Worm (Caenorhabditis elegans) whole organism, young adult: ENCODE measurements around the gene B0495.5.

Source experiments
- F49E8.2 ChIP-seq: sonication (generic microtip); optimal IDR thresholded peaks from 3 replicates; lab custom pipeline; 2017; ENCODE audit warnings: missing genetic modification characterization, mild to moderate bottlenecking, missing compliant biosample characterization, antibody characterized with exemption, moderate library complexity; ENCODE audit not compliant: insufficient read depth
- T26A5.8 ChIP-seq: sonication (generic microtip); optimal IDR thresholded peaks from 2 replicates; lab custom pipeline; 2016; ENCODE audit warnings: missing genetic modification characterization, missing compliant biosample characterization
- Y53G8AR.9 ChIP-seq: fragments of 200-800 bp; sonication (Bioruptor generic); conservative IDR thresholded peaks from 2 replicates; pipeline ENCODE4 v1.3.6; 2022; ENCODE audit warnings: missing genetic modification reagents, missing genetic modification characterization, missing compliant biosample characterization
- ama-1 ChIP-seq, 3 experiments: fragments of 150-350 bp in 1 of 3; sonication (generic microtip) in 2 of 3; optimal IDR thresholded peaks; 2 replicates each; lab custom pipeline; 2014 to 2018; ENCODE audit warnings: missing biosample characterization in 2 of 3, missing genetic modification characterization in 2 of 3, missing genetic modification reagents in 2 of 3
- ceh-58 ChIP-seq: fragments of 200-800 bp; sonication (Bioruptor generic); IDR thresholded peaks from 2 replicates; pipeline ENCODE4 v1.3.6; 2022; ENCODE audit warnings: missing genetic modification characterization, missing compliant biosample characterization
- dpl-1 ChIP-seq: fragments of 150-350 bp; optimal IDR thresholded peaks from 2 replicates; lab custom pipeline; 2014; ENCODE audit warnings: missing biosample characterization, missing genetic modification reagents, missing genetic modification characterization
- ets-4 ChIP-seq: fragments of 200-800 bp; sonication (Bioruptor generic); optimal IDR thresholded peaks from 2 replicates; lab custom pipeline; 2018; ENCODE audit warnings: mild to moderate bottlenecking, missing genetic modification characterization, missing compliant biosample characterization
- hsf-1 ChIP-seq: fragments of 200-800 bp; sonication (Bioruptor generic); IDR thresholded peaks from 2 replicates; pipeline ENCODE4 v1.3.6; 2022; ENCODE audit warnings: missing genetic modification reagents, missing genetic modification characterization, missing compliant biosample characterization
- lsl-1 ChIP-seq: fragments of 200-800 bp; sonication (Bioruptor generic); optimal IDR thresholded peaks from 2 replicates; lab custom pipeline; 2018; ENCODE audit warnings: mild to moderate bottlenecking, missing genetic modification characterization, moderate library complexity, missing compliant biosample characterization
- madf-3 ChIP-seq: fragments of 200-800 bp; sonication (Bioruptor generic); IDR thresholded peaks from 2 replicates; pipeline ENCODE4 v1.3.6; 2022; ENCODE audit warnings: missing genetic modification reagents, missing genetic modification characterization, missing compliant biosample characterization
- nfya-2 ChIP-seq: fragments of 200-800 bp; sonication (Bioruptor generic); IDR thresholded peaks from 2 replicates; pipeline ENCODE4 v1.3.6; 2022; ENCODE audit warnings: missing genetic modification reagents, missing genetic modification characterization, missing compliant biosample characterization
- repo-1 ChIP-seq: sonication (generic microtip); optimal IDR thresholded peaks from 2 replicates; lab custom pipeline; 2017; ENCODE audit warnings: mild to moderate bottlenecking, missing genetic modification characterization, missing compliant biosample characterization
- snpc-1.3 ChIP-seq: sonication (generic microtip); optimal IDR thresholded peaks from 2 replicates; lab custom pipeline; 2017; ENCODE audit warnings: missing genetic modification characterization, mild to moderate bottlenecking, missing compliant biosample characterization, antibody characterized with exemption, moderate library complexity, missing genotype, missing genetic modification reagents; ENCODE audit not compliant: insufficient read depth
- tbp1 ChIP-seq: fragments of 200-800 bp; sonication (Bioruptor generic); optimal IDR thresholded peaks from 2 replicates; lab custom pipeline; 2018; ENCODE audit warnings: mild to moderate bottlenecking, missing genetic modification characterization, missing compliant biosample characterization

DNA sequence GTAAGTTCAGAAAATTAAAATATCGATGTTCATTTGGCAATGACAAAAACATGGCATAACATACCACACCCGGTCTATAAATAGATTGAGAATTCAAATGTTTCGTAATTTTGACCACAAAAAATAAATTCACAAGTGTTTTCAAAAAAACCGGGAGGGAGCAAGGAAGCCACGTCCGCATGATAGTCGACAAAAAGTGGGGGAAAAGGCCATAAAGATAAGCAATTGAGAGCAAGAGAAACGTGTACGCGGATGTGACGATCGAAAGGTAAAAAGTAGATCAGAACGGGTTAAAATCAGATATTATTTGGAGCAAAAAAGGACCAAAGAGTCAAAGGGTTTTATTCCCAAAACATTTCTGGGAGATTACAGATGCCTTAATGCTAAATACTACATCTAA is 3.6 kb downstream of the B0495.5 start:
- TF ChIP-seq snpc-1.3 (tag; lab: Kevin White, UChicago) = no peak
- TF ChIP-seq ama-1 (optimal IDR thresholded peaks at IDR 0.05; lab: Kevin White, UChicago) = no peak
- TF ChIP-seq ama-1 (GFP tag; optimal IDR thresholded peaks at IDR 0.05; lab: Kevin White, UChicago) = no peak
- no peak for TF ChIP-seq repo-1
- no peak for TF ChIP-seq dpl-1 (GFP tag; lab: Kevin White, UChicago)
- no peak for TF ChIP-seq tbp1 (GFP tag; lab: Kevin White, UChicago)
- no peak for TF ChIP-seq hsf-1 (GFP tag; lab: Robert Waterston, UW)
- no peak for TF ChIP-seq F49E8.2 (tag; lab: Kevin White, UChicago)
- no peak for TF ChIP-seq nfya-2 (GFP tag; lab: Robert Waterston, UW)
- TF ChIP-seq ceh-58 = no peak
- TF ChIP-seq ets-4 = no peak
- no peak for TF ChIP-seq T26A5.8 (tag; lab: Kevin White, UChicago)
- TF ChIP-seq Y53G8AR.9 = no peak
- TF ChIP-seq madf-3 = no peak
- TF ChIP-seq lsl-1 (GFP tag; lab: Kevin White, UChicago) = no peak
